Worm (Caenorhabditis elegans): ENCODE measurements around the gene srlf-19.

ce11 chrV:539040-539510, 33.8 kb downstream of the srlf-19 start, which contains the start of gene nhr-155:
- TF ChIP-seq him-1 (tag; optimal IDR thresholded peaks at IDR 0.05) (no peak), W03F9.2 (tag; optimal IDR thresholded peaks at IDR 0.05) (no peak)
